Fruit fly (Drosophila melanogaster) whole organism, wandering third instar larva: ENCODE data around the gene Uro.
"Not testable (repeated sequence)": the region's sequence is repeated elsewhere in the genome, so short reads cannot be mapped to it uniquely, and the experiment has no call there.

Experiments
- Abd-B ChIP-seq: fragments of >200 bp; optimal IDR thresholded peaks from 2 replicates; lab custom pipeline; 2017; ENCODE audit warnings: missing biosample characterization, missing genetic modification characterization
- Dfd ChIP-seq: fragments of >200 bp; optimal IDR thresholded peaks from 2 replicates; lab custom pipeline; 2017; ENCODE audit warnings: missing biosample characterization, missing genetic modification characterization
- Dif ChIP-seq: fragments of 200-275, 200-300 bp; sonication (Bioruptor generic); optimal IDR thresholded peaks from 2 replicates; lab custom pipeline; 2018; ENCODE audit warnings: missing biosample characterization, missing genetic modification characterization; ENCODE audit not compliant: partially characterized antibody
- HLH106 ChIP-seq: fragments of 200-800 bp; optimal IDR thresholded peaks from 3 replicates; lab custom pipeline; 2019; ENCODE audit warnings: missing biosample characterization, mild to moderate bottlenecking, missing genetic modification characterization, moderate library complexity
- Hr78 ChIP-seq: fragments of >200 bp; optimal IDR thresholded peaks from 2 replicates; lab custom pipeline; 2017; ENCODE audit warnings: missing biosample characterization, missing genetic modification characterization
- Hr83 ChIP-seq: fragments of 200-300 bp; sonication (Bioruptor generic); optimal IDR thresholded peaks from 2 replicates; lab custom pipeline; 2016; ENCODE audit warnings: missing biosample characterization, mild to moderate bottlenecking, missing genetic modification characterization, moderate library complexity; ENCODE audit not compliant: poor library complexity, severe bottlenecking
- Jra ChIP-seq: sonication (Bioruptor generic); optimal IDR thresholded peaks from 2 replicates; lab custom pipeline; 2016; ENCODE audit warnings: missing biosample characterization, missing genetic modification characterization
- Mio ChIP-seq: sonication (Bioruptor generic); optimal IDR thresholded peaks from 2 replicates; lab custom pipeline; 2016; ENCODE audit warnings: missing biosample characterization, missing genetic modification characterization
- N ChIP-seq: fragments of >200 bp; optimal IDR thresholded peaks from 2 replicates; lab custom pipeline; 2018; ENCODE audit warnings: missing biosample characterization, missing external identifiers, missing genetic modification characterization
- OdsH ChIP-seq: fragments of 200-800 bp; sonication (Bioruptor generic); optimal IDR thresholded peaks from 2 replicates; lab custom pipeline; 2016; ENCODE audit warnings: missing biosample characterization, mild to moderate bottlenecking, missing genetic modification characterization
- Rel ChIP-seq, 2 experiments: fragments of 200-800 bp; sonication (Bioruptor generic) in 1 of 2; optimal IDR thresholded peaks; 2 replicates in 1 of 2; 3 replicates in 1 of 2; lab custom pipeline; 2016 to 2019; ENCODE audit warnings: mild to moderate bottlenecking in 2 of 2, missing biosample characterization in 2 of 2, missing genetic modification characterization in 2 of 2, moderate library complexity in 1 of 2
- Sp1 ChIP-seq: fragments of 200-800 bp; sonication (Bioruptor generic); optimal IDR thresholded peaks from 3 replicates; lab custom pipeline; 2019; ENCODE audit warnings: missing biosample characterization, mild to moderate bottlenecking, missing genetic modification characterization, moderate library complexity
- br ChIP-seq: fragments of 200-800 bp; sonication (Bioruptor generic); optimal IDR thresholded peaks from 2 replicates; lab custom pipeline; 2016; ENCODE audit warnings: missing biosample characterization, missing genetic modification characterization
- brk ChIP-seq: fragments of 200-800 bp; sonication (Bioruptor generic); optimal IDR thresholded peaks from 2 replicates; lab custom pipeline; 2016; ENCODE audit warnings: missing biosample characterization, mild to moderate bottlenecking, missing genetic modification characterization
- dl ChIP-seq, 2 experiments: fragments of 175-275, 200-275 bp in 1 of 2; fragments of 200-275 bp in 1 of 2; sonication (Bioruptor generic); optimal IDR thresholded peaks; lab custom pipeline; 2018; ENCODE audit warnings: mild to moderate bottlenecking in 2 of 2, missing biosample characterization in 2 of 2, missing genetic modification characterization in 2 of 2, moderate library complexity in 2 of 2; ENCODE audit not compliant: partially characterized antibody in 2 of 2, insufficient read depth in 1 of 2
- dmrt93B ChIP-seq: fragments of 200-800 bp; sonication (Bioruptor generic); optimal IDR thresholded peaks from 2 replicates; lab custom pipeline; 2018; ENCODE audit warnings: missing biosample characterization, mild to moderate bottlenecking, missing genetic modification characterization
- ey ChIP-seq: fragments of 200-800 bp; sonication (Bioruptor generic); optimal IDR thresholded peaks from 2 replicates; lab custom pipeline; 2016; ENCODE audit warnings: missing biosample characterization, missing genetic modification characterization
- foxo ChIP-seq, 2 experiments: fragments of 200-800 bp; sonication (Bioruptor generic); optimal IDR thresholded peaks; 2 replicates in 1 of 2; 3 replicates in 1 of 2; lab custom pipeline; 2016 to 2017; ENCODE audit warnings: missing biosample characterization in 2 of 2, missing genetic modification characterization in 2 of 2
- fru ChIP-seq: fragments of 200-800 bp; sonication (Bioruptor generic); optimal IDR thresholded peaks from 3 replicates; lab custom pipeline; 2016; ENCODE audit warnings: missing biosample characterization, mild to moderate bottlenecking, missing genetic modification characterization
- h ChIP-seq: fragments of 200-800 bp; sonication (Bioruptor generic); optimal IDR thresholded peaks from 3 replicates; lab custom pipeline; 2016; ENCODE audit warnings: missing biosample characterization, mild to moderate bottlenecking, missing genetic modification characterization
- jim ChIP-seq: fragments of 175-275, 200-325 bp; sonication (Bioruptor generic); optimal IDR thresholded peaks from 2 replicates; lab custom pipeline; 2016; ENCODE audit warnings: missing biosample characterization, mild to moderate bottlenecking, missing genetic modification characterization
- lola ChIP-seq: fragments of >200 bp; optimal IDR thresholded peaks from 2 replicates; lab custom pipeline; 2017; ENCODE audit warnings: missing biosample characterization, missing genetic modification characterization
- pan ChIP-seq: fragments of >200 bp; optimal IDR thresholded peaks from 2 replicates; lab custom pipeline; 2017
- psq ChIP-seq: fragments of 200-800 bp; sonication (Bioruptor generic); optimal IDR thresholded peaks from 3 replicates; lab custom pipeline; 2017; ENCODE audit warnings: missing biosample characterization, mild to moderate bottlenecking, missing genetic modification characterization, moderate library complexity
- rgr ChIP-seq: fragments of 200-800 bp; sonication (Bioruptor generic); optimal IDR thresholded peaks from 3 replicates; lab custom pipeline; 2016; ENCODE audit warnings: missing biosample characterization, mild to moderate bottlenecking, missing genetic modification characterization
- sage ChIP-seq: fragments of 200-800 bp; sonication (Bioruptor generic); optimal IDR thresholded peaks from 2 replicates; lab custom pipeline; 2016; ENCODE audit warnings: missing biosample characterization, mild to moderate bottlenecking, missing genetic modification characterization
- sv ChIP-seq: fragments of 200-800 bp; sonication (Bioruptor generic); optimal IDR thresholded peaks from 3 replicates; lab custom pipeline; 2016; ENCODE audit warnings: missing biosample characterization, missing genetic modification characterization
- tai ChIP-seq: sonication (Bioruptor generic); optimal IDR thresholded peaks from 2 replicates; lab custom pipeline; 2016; ENCODE audit warnings: missing biosample characterization, missing genetic modification characterization
- usp ChIP-seq: fragments of >200 bp; optimal IDR thresholded peaks from 2 replicates; lab custom pipeline; 2017; ENCODE audit warnings: missing biosample characterization, missing genetic modification characterization
- woc ChIP-seq: sonication (Bioruptor generic); optimal IDR thresholded peaks from 2 replicates; lab custom pipeline; 2016; ENCODE audit warnings: missing biosample characterization, mild to moderate bottlenecking, missing genetic modification characterization

The Uro gene

DNA sequence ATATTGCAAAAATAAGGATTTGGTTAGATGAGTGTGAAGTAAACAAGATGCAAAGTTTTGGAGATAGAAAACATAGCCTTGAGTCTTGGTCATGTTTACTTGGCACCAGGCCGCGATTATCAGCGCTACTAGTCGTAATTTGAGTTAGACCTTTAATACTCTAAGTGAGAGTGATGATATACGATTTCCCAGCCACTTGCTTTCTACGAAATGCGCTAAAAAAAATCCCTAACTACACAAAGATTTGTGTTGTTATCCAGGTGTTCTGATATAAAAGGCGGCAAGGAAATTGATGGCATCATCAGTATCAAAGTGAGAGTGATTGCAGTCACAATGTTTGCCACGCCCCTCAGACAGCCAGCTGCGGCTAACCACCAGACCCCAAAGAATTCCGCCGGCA is at the start of gene Uro:
Gene Uro, plus strand, starts transcription at position 301 of the 400 bp plus-strand sequence.
- TF ChIP-seq Hr83 = no peak
- no peak for TF ChIP-seq dl (GFP tag; optimal IDR thresholded peaks at IDR 0.05; lab: Kevin White, UChicago; ENCODE audit: insufficient read depth in 1 of 2, partially characterized antibody in 2 of 2)
- no peak for TF ChIP-seq Rel (GFP tag; optimal IDR thresholded peaks at IDR 0.05; lab: Kevin White, UChicago)
- TF ChIP-seq Rel (tag; optimal IDR thresholded peaks at IDR 0.05; lab: Kevin White, UChicago) = no peak
- no peak for TF ChIP-seq h (GFP tag; lab: Kevin White, UChicago)
- no peak for TF ChIP-seq Jra (GFP tag; lab: Kevin White, UChicago)
- no peak for TF ChIP-seq pan (lab: Kevin White, UChicago)
- no peak for TF ChIP-seq lola (GFP tag; lab: Kevin White, UChicago)
- no peak for TF ChIP-seq woc
- no peak for TF ChIP-seq fru
- TF ChIP-seq rgr (GFP tag; lab: Kevin White, UChicago) = no peak
- no peak for TF ChIP-seq brk (GFP tag; lab: Kevin White, UChicago)
- TF ChIP-seq Abd-B (GFP tag; lab: Kevin White, UChicago) = no peak
- TF ChIP-seq OdsH (GFP tag; lab: Kevin White, UChicago) = no peak
- TF ChIP-seq HLH106 (tag; lab: Kevin White, UChicago) = no peak

DNA sequence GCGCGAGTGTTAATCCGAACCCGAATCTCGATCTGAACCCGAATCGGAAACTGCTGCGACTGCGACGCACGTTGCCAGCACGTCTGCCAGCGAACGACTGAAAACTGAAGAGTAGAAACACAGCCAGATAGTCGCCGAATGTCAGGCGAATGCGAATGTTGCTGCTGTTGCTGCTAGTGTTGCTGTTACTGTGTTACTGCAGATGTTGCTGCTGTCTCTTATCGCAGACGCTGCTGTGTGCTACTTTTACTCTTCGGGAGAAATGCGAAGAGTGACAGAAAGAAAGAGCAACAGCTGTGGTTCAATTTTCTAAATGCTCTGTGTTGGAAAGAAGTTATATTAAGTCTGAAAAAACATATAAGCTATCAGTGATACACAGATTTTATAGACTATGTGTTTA is 47.3 kb upstream of the Uro start, which contains the start of gene CG13796:
Gene CG13796, minus strand, starts transcription at position 101 of the 400 bp plus-strand sequence.
- TF ChIP-seq ey (GFP tag; lab: Kevin White, UChicago); sv; N (GFP tag; lab: Kevin White, UChicago): not testable (repeated sequence)

DNA sequence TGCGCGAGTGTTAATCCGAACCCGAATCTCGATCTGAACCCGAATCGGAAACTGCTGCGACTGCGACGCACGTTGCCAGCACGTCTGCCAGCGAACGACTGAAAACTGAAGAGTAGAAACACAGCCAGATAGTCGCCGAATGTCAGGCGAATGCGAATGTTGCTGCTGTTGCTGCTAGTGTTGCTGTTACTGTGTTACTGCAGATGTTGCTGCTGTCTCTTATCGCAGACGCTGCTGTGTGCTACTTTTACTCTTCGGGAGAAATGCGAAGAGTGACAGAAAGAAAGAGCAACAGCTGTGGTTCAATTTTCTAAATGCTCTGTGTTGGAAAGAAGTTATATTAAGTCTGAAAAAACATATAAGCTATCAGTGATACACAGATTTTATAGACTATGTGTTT is 41.2 kb upstream of the Uro start, which contains the start of gene CG31904:
Gene CG31904, minus strand, starts transcription at position 101 of the 400 bp plus-strand sequence.
- TF ChIP-seq Hr78, OdsH, rgr (GFP tag; lab: Kevin White, UChicago): not testable (repeated sequence)

DNA sequence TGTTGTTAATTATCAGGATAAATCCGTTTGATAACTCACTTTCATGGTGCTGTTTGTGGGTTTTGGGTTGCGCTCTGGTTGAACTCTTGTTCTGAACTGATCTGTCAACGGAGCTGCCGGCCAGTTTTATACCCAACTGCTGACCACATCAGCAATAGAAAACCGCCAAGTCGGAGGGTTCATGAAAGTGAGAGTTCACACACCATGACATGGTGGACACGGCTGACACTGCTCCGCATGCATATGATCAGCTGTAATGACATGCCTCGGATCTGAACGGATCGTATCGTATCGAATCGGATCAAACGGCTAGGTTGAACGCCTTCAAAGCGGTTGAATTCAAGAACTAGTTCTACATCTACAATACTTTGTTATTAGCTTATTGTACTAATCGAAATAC is 38.4 kb upstream of the Uro start, which contains the start of gene Acp1:
Gene Acp1, minus strand, starts transcription at position 101 of the 400 bp plus-strand sequence.
- TF ChIP-seq foxo (GFP tag; optimal IDR thresholded peaks at IDR 0.05; lab: Kevin White, UChicago) (no peak), Dif (GFP tag; lab: Kevin White, UChicago) (no peak), Dfd (GFP tag; lab: Kevin White, UChicago) (no peak), Abd-B (GFP tag; lab: Kevin White, UChicago) (no peak), Sp1 (GFP tag; lab: Kevin White, UChicago) (no peak)

DNA sequence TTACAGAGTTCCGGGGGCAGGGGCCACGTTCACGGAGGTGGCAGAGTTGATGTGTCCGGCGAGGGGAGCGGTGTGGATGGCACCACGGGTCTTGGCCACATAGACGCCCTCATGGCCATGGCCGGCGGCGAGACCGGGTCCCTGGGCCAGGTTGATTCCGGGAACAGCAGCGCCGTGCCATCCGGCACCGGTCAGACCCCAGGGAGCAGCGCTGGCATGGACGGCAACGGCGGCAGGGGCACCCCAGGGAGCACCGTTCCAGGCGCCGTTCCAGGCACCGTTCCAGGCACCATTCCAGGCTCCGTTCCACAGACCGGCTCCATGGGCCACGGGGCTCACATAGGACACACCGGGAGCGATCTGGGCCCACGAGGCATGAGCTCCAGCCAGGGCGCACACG is 35.7 kb upstream of the Uro start:
- TF ChIP-seq tai (no peak), Hr78 (GFP tag; lab: Kevin White, UChicago) (no peak), br (GFP tag; lab: Kevin White, UChicago) (no peak), Dif (GFP tag; lab: Kevin White, UChicago) (no peak), dl (GFP tag; optimal IDR thresholded peaks at IDR 0.05; lab: Kevin White, UChicago; ENCODE audit: insufficient read depth in 1 of 2, partially characterized antibody in 2 of 2) (no peak), sage (no peak), jim (GFP tag; lab: Kevin White, UChicago) (no peak), fru (no peak), HLH106 (tag; lab: Kevin White, UChicago) (no peak), foxo (GFP tag; optimal IDR thresholded peaks at IDR 0.05; lab: Kevin White, UChicago) (no peak), Mio (GFP tag; lab: Kevin White, UChicago) (no peak), dmrt93B (GFP tag; lab: Kevin White, UChicago) (no peak), usp (no peak), psq (no peak), N (GFP tag; lab: Kevin White, UChicago) (no peak), OdsH (GFP tag; lab: Kevin White, UChicago) (no peak)
